Fruit fly (Drosophila melanogaster) whole organism, wandering third instar larva: ENCODE data around the gene Nufip.

Source experiments
- Hr78 ChIP-seq: fragments of >200 bp; optimal IDR thresholded peaks from 2 replicates; lab custom pipeline; 2017; ENCODE audit warnings: missing biosample characterization, missing genetic modification characterization
- Hr83 ChIP-seq: fragments of 200-300 bp; sonication (Bioruptor generic); optimal IDR thresholded peaks from 2 replicates; lab custom pipeline; 2016; ENCODE audit warnings: missing biosample characterization, mild to moderate bottlenecking, missing genetic modification characterization, moderate library complexity; ENCODE audit not compliant: poor library complexity, severe bottlenecking
- N ChIP-seq: fragments of >200 bp; optimal IDR thresholded peaks from 2 replicates; lab custom pipeline; 2018; ENCODE audit warnings: missing biosample characterization, missing external identifiers, missing genetic modification characterization
- OdsH ChIP-seq: fragments of 200-800 bp; sonication (Bioruptor generic); optimal IDR thresholded peaks from 2 replicates; lab custom pipeline; 2016; ENCODE audit warnings: missing biosample characterization, mild to moderate bottlenecking, missing genetic modification characterization
- jim ChIP-seq: fragments of 175-275, 200-325 bp; sonication (Bioruptor generic); optimal IDR thresholded peaks from 2 replicates; lab custom pipeline; 2016; ENCODE audit warnings: missing biosample characterization, mild to moderate bottlenecking, missing genetic modification characterization

DNA sequence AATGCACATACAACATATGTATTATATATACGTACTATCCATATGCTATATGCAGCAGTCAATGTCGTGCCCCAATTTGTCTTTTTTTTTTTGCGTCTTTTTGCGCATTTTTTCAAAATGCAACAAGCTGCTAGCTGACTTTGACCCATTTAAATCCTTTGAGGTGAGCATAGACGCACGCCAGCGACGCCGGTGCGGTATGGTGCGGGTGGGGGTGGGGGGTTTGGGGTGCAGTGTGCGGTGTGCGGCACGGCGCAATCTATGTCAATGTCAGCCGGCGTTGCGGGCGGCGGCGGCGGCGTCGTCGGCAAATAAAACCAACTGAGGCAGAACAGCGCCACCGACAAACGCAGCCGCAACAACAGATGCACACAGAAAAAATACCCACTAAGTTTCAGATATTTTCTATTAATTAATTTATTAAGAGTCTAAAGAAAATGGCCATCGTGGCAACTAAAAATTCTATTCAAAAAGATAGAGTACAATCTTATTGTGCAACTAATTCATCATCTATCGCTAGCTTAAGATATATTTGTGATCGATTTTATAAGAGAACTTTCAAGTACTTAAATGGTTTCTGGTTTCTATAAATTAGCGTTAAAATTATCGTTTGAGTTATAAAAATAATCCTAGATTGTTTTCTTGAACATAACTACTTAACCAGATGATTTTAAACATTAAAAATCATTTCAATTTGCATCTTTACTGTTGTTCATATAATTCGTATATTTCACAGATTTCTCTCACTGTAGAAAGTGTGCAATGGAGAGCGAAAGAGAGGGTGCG lies 47.1 kb upstream of the Nufip start:
- TF ChIP-seq N (GFP tag; lab: Kevin White, UChicago) = no peak
- no peak for TF ChIP-seq OdsH (GFP tag; lab: Kevin White, UChicago)
- no peak for TF ChIP-seq Hr78 (GFP tag; lab: Kevin White, UChicago)
- TF ChIP-seq jim (GFP tag; lab: Kevin White, UChicago) = no peak
- no peak for TF ChIP-seq Hr83 (GFP tag; lab: Kevin White, UChicago)
